Fruit fly (Drosophila melanogaster) whole organism, embryonic: Measurements from ENCODE around the gene Cad88C.

Experiments
- Bteb2 ChIP-seq: fragments of 200-800 bp; sonication (Bioruptor generic); optimal IDR thresholded peaks from 2 replicates; lab custom pipeline; 2016; ENCODE audit warnings: missing biosample characterization, missing genetic modification characterization
- CG10654 ChIP-seq: fragments of 200-800 bp; sonication (Bioruptor generic); optimal IDR thresholded peaks from 2 replicates; lab custom pipeline; 2016; ENCODE audit warnings: missing biosample characterization, missing genetic modification characterization
- CG11456 ChIP-seq: fragments of 200-800 bp; sonication (Bioruptor generic); IDR thresholded peaks from 3 replicates; pipeline ENCODE4 v1.3.6; 2022; ENCODE audit warnings: missing biosample characterization, missing genetic modification characterization
- CG12155 ChIP-seq: fragments of 200-800 bp; sonication (Bioruptor generic); optimal IDR thresholded peaks from 3 replicates; lab custom pipeline; 2016; ENCODE audit warnings: missing biosample characterization, missing genetic modification characterization
- CG13775 ChIP-seq: fragments of 200-800 bp; sonication (Bioruptor generic); optimal IDR thresholded peaks from 3 replicates; lab custom pipeline; 2017; ENCODE audit warnings: missing biosample characterization, mild to moderate bottlenecking, missing genetic modification characterization
- CG14710 ChIP-seq: fragments of 200-800 bp; sonication (Bioruptor generic); optimal IDR thresholded peaks from 3 replicates; lab custom pipeline; 2019; ENCODE audit warnings: missing biosample characterization, mild to moderate bottlenecking, missing genetic modification characterization, moderate library complexity
- CG14965 ChIP-seq: fragments of 200-800 bp; sonication (Bioruptor generic); optimal IDR thresholded peaks from 2 replicates; lab custom pipeline; 2016; ENCODE audit warnings: missing biosample characterization, missing genetic modification characterization, borderline replicate concordance
- CG1529 ChIP-seq: fragments of 200-800 bp; sonication (Bioruptor generic); optimal IDR thresholded peaks from 3 replicates; lab custom pipeline; 2018; ENCODE audit warnings: missing biosample characterization, missing genetic modification characterization
- CG15601 ChIP-seq: fragments of 200-800 bp; sonication (Bioruptor generic); optimal IDR thresholded peaks from 3 replicates; lab custom pipeline; 2019; ENCODE audit warnings: missing biosample characterization, mild to moderate bottlenecking, missing genetic modification characterization, moderate library complexity
- CG1602 ChIP-seq: fragments of 200-800 bp; sonication (Bioruptor generic); optimal IDR thresholded peaks from 3 replicates; lab custom pipeline; 2016; ENCODE audit warnings: missing biosample characterization, missing genetic modification characterization
- CG16863 ChIP-seq: fragments of 200-800 bp; sonication (Bioruptor generic); optimal IDR thresholded peaks from 3 replicates; lab custom pipeline; 2016; ENCODE audit warnings: missing biosample characterization, missing genetic modification characterization
- CG18262 ChIP-seq: fragments of 200-800 bp; optimal IDR thresholded peaks from 3 replicates; lab custom pipeline; 2019; ENCODE audit warnings: missing biosample characterization, mild to moderate bottlenecking, missing genetic modification characterization, moderate library complexity
- CG1832 ChIP-seq: fragments of 200-800 bp; sonication (Bioruptor generic); optimal IDR thresholded peaks from 2 replicates; lab custom pipeline; 2017; ENCODE audit warnings: missing biosample characterization, mild to moderate bottlenecking, missing genetic modification characterization, inconsistent platforms
- CG32772 ChIP-seq: fragments of 200-800 bp; sonication (Bioruptor generic); IDR thresholded peaks from 2 replicates; pipeline ENCODE4 v1.3.6; 2022; ENCODE audit warnings: missing biosample characterization, missing genetic modification characterization
- CG4854 ChIP-seq: fragments of 200-800 bp; sonication (Bioruptor generic); optimal IDR thresholded peaks from 2 replicates; lab custom pipeline; 2016; ENCODE audit warnings: missing biosample characterization, missing genetic modification characterization, inconsistent platforms
- CG8359 ChIP-seq: fragments of 200-800 bp; sonication (Bioruptor generic); optimal IDR thresholded peaks from 2 replicates; lab custom pipeline; 2017; ENCODE audit warnings: missing biosample characterization, mild to moderate bottlenecking, missing genetic modification characterization, borderline replicate concordance
- CG8924 ChIP-seq: fragments of 200-800 bp; optimal IDR thresholded peaks from 3 replicates; lab custom pipeline; 2019; ENCODE audit warnings: missing biosample characterization, mild to moderate bottlenecking, missing genetic modification characterization, moderate library complexity
- CG9817 ChIP-seq: fragments of 200-800 bp; sonication (Bioruptor generic); optimal IDR thresholded peaks from 2 replicates; lab custom pipeline; 2018; ENCODE audit warnings: missing biosample characterization, mild to moderate bottlenecking, missing genetic modification characterization, moderate library complexity
- CTCF ChIP-seq: fragments of 200-800 bp; sonication (Bioruptor generic); optimal IDR thresholded peaks from 2 replicates; lab custom pipeline; 2017; ENCODE audit warnings: missing biosample characterization, mild to moderate bottlenecking, missing genetic modification characterization, moderate library complexity
- CoRest ChIP-seq: fragments of 200-800 bp; sonication (Bioruptor generic); optimal IDR thresholded peaks from 3 replicates; lab custom pipeline; 2018; ENCODE audit warnings: missing biosample characterization, mild to moderate bottlenecking, missing genetic modification characterization, moderate library complexity
- Doc2 ChIP-seq: fragments of 200-800 bp; sonication (Bioruptor generic); IDR thresholded peaks from 2 replicates; pipeline ENCODE4 v1.3.6; 2022; ENCODE audit warnings: missing biosample characterization, missing genetic modification characterization
- Drgx ChIP-seq: fragments of 200-800 bp; sonication (Bioruptor generic); IDR thresholded peaks from 2 replicates; pipeline ENCODE4 v1.3.6; 2022; ENCODE audit warnings: missing biosample characterization, missing genetic modification characterization
- E2f2 ChIP-seq: fragments of 200-800 bp; sonication (Bioruptor generic); IDR thresholded peaks from 2 replicates; pipeline ENCODE4 v1.3.6; 2022; ENCODE audit warnings: missing biosample characterization, missing genetic modification characterization
- Fer1 ChIP-seq: fragments of 200-800 bp; sonication (Bioruptor generic); optimal IDR thresholded peaks from 2 replicates; lab custom pipeline; 2017; ENCODE audit warnings: missing biosample characterization, mild to moderate bottlenecking, missing genetic modification characterization
- HLHmδ ChIP-seq: fragments of 200-800 bp; sonication (Bioruptor generic); optimal IDR thresholded peaks from 2 replicates; lab custom pipeline; 2018; ENCODE audit warnings: missing biosample characterization, mild to moderate bottlenecking, missing genetic modification characterization, moderate library complexity
- Hr51 ChIP-seq, 2 experiments: fragments of 200-800 bp; sonication (Bioruptor generic); optimal IDR thresholded peaks; 2 replicates in 1 of 2; 3 replicates in 1 of 2; lab custom pipeline; 2016 to 2018; ENCODE audit warnings: missing biosample characterization in 2 of 2, missing genetic modification characterization in 2 of 2, mild to moderate bottlenecking in 1 of 2, moderate library complexity in 1 of 2
- Nf-YB ChIP-seq: fragments of 200-800 bp; sonication (Bioruptor generic); optimal IDR thresholded peaks from 3 replicates; lab custom pipeline; 2019; ENCODE audit warnings: missing biosample characterization, mild to moderate bottlenecking, missing genetic modification characterization, moderate library complexity
- Pdp1 ChIP-seq, 2 experiments: fragments of 200-800 bp; sonication (Bioruptor generic); optimal IDR thresholded peaks; 3 replicates each; lab custom pipeline; 2016; ENCODE audit warnings: missing biosample characterization in 2 of 2, missing genetic modification characterization in 2 of 2, mild to moderate bottlenecking in 1 of 2, moderate library complexity in 1 of 2
- Sox100B ChIP-seq: fragments of 200-800 bp; sonication (Bioruptor generic); optimal IDR thresholded peaks from 3 replicates; lab custom pipeline; 2018; ENCODE audit warnings: missing biosample characterization, mild to moderate bottlenecking, missing genetic modification characterization
- Spps ChIP-seq: fragments of 200-800 bp; sonication (Bioruptor generic); optimal IDR thresholded peaks from 2 replicates; lab custom pipeline; 2018; ENCODE audit warnings: missing biosample characterization, mild to moderate bottlenecking, missing genetic modification characterization
- Vsx1 ChIP-seq: fragments of 200-800 bp; sonication (Bioruptor generic); optimal IDR thresholded peaks from 2 replicates; lab custom pipeline; 2017; ENCODE audit warnings: missing biosample characterization, mild to moderate bottlenecking, missing genetic modification characterization, missing genetic modification reagents
- ara ChIP-seq: fragments of 200-800 bp; sonication (Bioruptor generic); IDR thresholded peaks from 2 replicates; pipeline ENCODE4 v1.3.6; 2022; ENCODE audit warnings: missing biosample characterization, missing genetic modification characterization
- ase ChIP-seq: fragments of 200-800 bp; sonication (Bioruptor generic); IDR thresholded peaks from 3 replicates; pipeline ENCODE4 v1.3.6; 2022; ENCODE audit warnings: missing biosample characterization, missing genetic modification characterization
- bab2 ChIP-seq: fragments of 200-800 bp; sonication (Bioruptor generic); optimal IDR thresholded peaks from 2 replicates; lab custom pipeline; 2016; ENCODE audit warnings: missing biosample characterization, missing genetic modification characterization
- bowl ChIP-seq: fragments of 200-800 bp; sonication (Bioruptor generic); IDR thresholded peaks from 2 replicates; pipeline ENCODE4 v1.3.6; 2022; ENCODE audit warnings: missing biosample characterization, missing genetic modification characterization
- ci ChIP-seq: fragments of 200-800 bp; sonication (Bioruptor generic); IDR thresholded peaks from 3 replicates; pipeline ENCODE4 v1.3.6; 2022; ENCODE audit warnings: missing biosample characterization, missing genetic modification characterization
- dmrt11E ChIP-seq: fragments of 200-800 bp; sonication (Bioruptor generic); optimal IDR thresholded peaks from 3 replicates; lab custom pipeline; 2018; ENCODE audit warnings: missing biosample characterization, mild to moderate bottlenecking, missing genetic modification characterization, moderate library complexity
- dpn ChIP-seq, 2 experiments: fragments of 200-800 bp; sonication (Bioruptor generic); optimal IDR thresholded peaks; 3 replicates each; lab custom pipeline; 2016; ENCODE audit warnings: missing biosample characterization in 2 of 2, missing genetic modification characterization in 2 of 2
- gsb-n ChIP-seq: fragments of 200-800 bp; sonication (Bioruptor generic); optimal IDR thresholded peaks from 3 replicates; lab custom pipeline; 2018; ENCODE audit warnings: missing biosample characterization, mild to moderate bottlenecking, missing genetic modification characterization
- jumu ChIP-seq: fragments of 200-800 bp; sonication (Bioruptor generic); optimal IDR thresholded peaks from 3 replicates; lab custom pipeline; 2016; ENCODE audit warnings: missing biosample characterization, missing genetic modification characterization
- lilli ChIP-seq: fragments of 200-800 bp; sonication (Bioruptor generic); optimal IDR thresholded peaks from 3 replicates; lab custom pipeline; 2016; ENCODE audit warnings: missing biosample characterization, missing genetic modification characterization
- lola ChIP-seq, 3 experiments: fragments of >200 bp in 2 of 3; fragments of 200-800 bp in 1 of 3; sonication (Bioruptor generic) in 1 of 3; optimal IDR thresholded peaks; 2 replicates each; lab custom pipeline; 2017 to 2019; ENCODE audit warnings: missing biosample characterization in 3 of 3, missing genetic modification characterization in 3 of 3, mild to moderate bottlenecking in 1 of 3, moderate library complexity in 1 of 3
- nom ChIP-seq: fragments of 200-800 bp; sonication (Bioruptor generic); optimal IDR thresholded peaks from 2 replicates; lab custom pipeline; 2017; ENCODE audit warnings: missing biosample characterization, missing genetic modification characterization, mild to moderate bottlenecking, moderate library complexity, missing genetic modification reagents
- oc ChIP-seq: fragments of 200-800 bp; sonication (Bioruptor generic); optimal IDR thresholded peaks from 2 replicates; lab custom pipeline; 2018; ENCODE audit warnings: missing biosample characterization, mild to moderate bottlenecking, missing genetic modification characterization, moderate library complexity
- row ChIP-seq: fragments of 200-800 bp; sonication (Bioruptor generic); IDR thresholded peaks from 3 replicates; pipeline ENCODE4 v1.3.6; 2022; ENCODE audit warnings: missing biosample characterization, missing genetic modification characterization
- sc ChIP-seq, 3 experiments: fragments of >200 bp in 2 of 3; fragments of 200-800 bp in 1 of 3; sonication (Bioruptor generic) in 1 of 3; optimal IDR thresholded peaks; 2 replicates in 2 of 3; 3 replicates in 1 of 3; lab custom pipeline; 2017; ENCODE audit warnings: mild to moderate bottlenecking in 1 of 3, missing biosample characterization in 1 of 3, missing genetic modification characterization in 1 of 3, missing genetic modification reagents in 1 of 3
- sens ChIP-seq: fragments of 200-800 bp; sonication (Bioruptor generic); peaks from one replicate; lab custom pipeline; 2016; ENCODE audit warnings: missing biosample characterization, missing genetic modification characterization
- sim ChIP-seq: fragments of 200-800 bp; sonication (Bioruptor generic); IDR thresholded peaks from 2 replicates; pipeline ENCODE4 v1.3.6; 2022; ENCODE audit warnings: missing biosample characterization, missing genetic modification characterization
- zfh1 ChIP-seq: fragments of 200-800 bp; sonication (Bioruptor generic); IDR thresholded peaks from 3 replicates; pipeline ENCODE4 v1.3.6; 2022; ENCODE audit warnings: missing biosample characterization, missing genetic modification characterization

Gene Cad88C

DNA sequence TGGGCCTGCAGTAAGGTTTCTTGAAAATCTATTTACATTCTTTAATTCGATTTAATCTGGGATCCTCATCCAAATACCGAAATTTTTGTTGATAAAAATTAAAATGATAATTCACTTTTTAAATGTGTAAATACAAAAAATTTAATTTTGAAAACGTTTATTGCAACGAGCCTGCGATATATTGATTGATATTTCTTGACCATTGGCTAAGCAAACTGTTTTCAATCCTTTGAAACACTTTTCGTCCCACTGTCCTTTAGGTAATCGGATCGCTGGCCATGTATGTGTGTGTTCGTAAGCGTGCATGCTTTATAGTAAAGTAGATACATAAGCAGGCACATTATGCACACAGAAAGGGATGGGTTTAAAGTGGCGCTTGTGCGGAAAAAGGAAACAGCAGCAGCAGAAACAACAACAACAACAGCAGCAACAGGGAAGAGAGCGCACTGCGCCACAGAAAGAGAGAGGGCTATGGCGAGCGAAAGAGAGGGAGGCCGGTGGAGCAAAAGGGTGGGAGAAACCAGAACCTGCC is 6.1 kb upstream of the Cad88C start (continued):
- peak; percentile 32 for TF ChIP-seq CG14710 (tag; lab: Kevin White, UChicago)
- peak; percentile 7 to 41 for TF ChIP-seq dpn (GFP tag; optimal IDR thresholded peaks at IDR 0.05; lab: Kevin White, UChicago)
- peak; percentile 4 for TF ChIP-seq CG12155 (GFP tag; lab: Kevin White, UChicago)
- TF ChIP-seq jumu (GFP tag; lab: Kevin White, UChicago), result peak; percentile 15
- TF ChIP-seq CG9817, result no peak
- TF ChIP-seq ci (GFP tag; lab: Robert Waterston, UW), result 0 out of 3 replicates have a peak, but pooled peaks have one; percentile 24
- TF ChIP-seq Drgx, result peak; percentile 80
- peak; percentile 36; the same call in 1 of the 3 replicates for TF ChIP-seq ase (GFP tag; lab: Robert Waterston, UW)
- TF ChIP-seq CG1602 (GFP tag; lab: Kevin White, UChicago), result peak; percentile 64
- TF ChIP-seq Bteb2 (GFP tag; lab: Kevin White, UChicago), result no peak
- TF ChIP-seq zfh1 (GFP tag; lab: Robert Waterston, UW), result peak; percentile 55; the same call in 2 of the 3 replicates
- TF ChIP-seq gsb-n, result peak; percentile 74
- peak; percentile 19 for TF ChIP-seq CG16863 (GFP tag; lab: Kevin White, UChicago)
- no peak for TF ChIP-seq CTCF
- peak; percentile 97 for TF ChIP-seq sens
- TF ChIP-seq sc (optimal IDR thresholded peaks at IDR 0.05; lab: Kevin White, UChicago), result no peak
- TF ChIP-seq sc (GFP tag; optimal IDR thresholded peaks at IDR 0.05; lab: Kevin White, UChicago), result peak; percentile 53
- TF ChIP-seq Pdp1 (GFP tag; optimal IDR thresholded peaks at IDR 0.05; lab: Kevin White, UChicago), result peak; percentile 54 to 69
- no peak for TF ChIP-seq Doc2 (GFP tag; lab: Robert Waterston, UW)
- TF ChIP-seq dmrt11E (tag; lab: Kevin White, UChicago), result peak; percentile 90
- TF ChIP-seq CG8359 (GFP tag; lab: Kevin White, UChicago), result no peak
- peak; percentile 3 for TF ChIP-seq oc (tag; lab: Kevin White, UChicago)
- TF ChIP-seq bowl (GFP tag; lab: Robert Waterston, UW), result no peak
- peak; percentile 47 for TF ChIP-seq CoRest
- peak in 1 of 3 experiments; percentile 83 for TF ChIP-seq lola (GFP tag; optimal IDR thresholded peaks at IDR 0.05; lab: Kevin White, UChicago)
- TF ChIP-seq CG1529, result peak; percentile 45
- peak; percentile 13 for TF ChIP-seq Sox100B (GFP tag; lab: Kevin White, UChicago)
- TF ChIP-seq CG13775, result peak; percentile 63
- peak; percentile 38 for TF ChIP-seq CG8924 (tag; lab: Kevin White, UChicago)
- TF ChIP-seq CG11456 (GFP tag; lab: Robert Waterston, UW), result no peak
- 0 out of 2 replicates have a peak, but pooled peaks have one; percentile 8 for TF ChIP-seq sim (GFP tag; lab: Robert Waterston, UW)
- TF ChIP-seq nom, result peak; percentile 65
- TF ChIP-seq Spps (tag; lab: Kevin White, UChicago), result peak; percentile 23
- peak; percentile 20 for TF ChIP-seq bab2 (GFP tag; lab: Kevin White, UChicago)
- TF ChIP-seq CG14965 (GFP tag; lab: Kevin White, UChicago), result no peak
- peak; percentile 84 for TF ChIP-seq CG18262 (tag; lab: Kevin White, UChicago)
- peak; percentile 51 for TF ChIP-seq lilli (GFP tag; lab: Kevin White, UChicago)
- no peak for TF ChIP-seq CG15601 (tag; lab: Kevin White, UChicago)
- peak; percentile 12 for TF ChIP-seq HLHmδ (GFP tag; lab: Kevin White, UChicago)
- TF ChIP-seq CG10654 (GFP tag; lab: Kevin White, UChicago), result peak; percentile 13
- 0 out of 2 replicates have a peak, but pooled peaks have one; percentile 25 for TF ChIP-seq CG32772 (GFP tag; lab: Robert Waterston, UW)
- peak; percentile 35 for TF ChIP-seq Nf-YB
- TF ChIP-seq Fer1 (GFP tag; lab: Kevin White, UChicago), result no peak
- TF ChIP-seq row (GFP tag; lab: Robert Waterston, UW), result peak; percentile 73
- peak; percentile 82 for TF ChIP-seq CG1832 (GFP tag; lab: Kevin White, UChicago)
- peak; percentile 15 for TF ChIP-seq Vsx1 (GFP tag; lab: Kevin White, UChicago)
- peak; percentile 42; the same call in 1 of the 2 replicates for TF ChIP-seq ara
- peak in 1 of 2 experiments; percentile 12 for TF ChIP-seq Hr51 (GFP tag; optimal IDR thresholded peaks at IDR 0.05; lab: Kevin White, UChicago)
- peak; percentile 5 for TF ChIP-seq CG4854
- peak; percentile 29; the same call in 1 of the 2 replicates for TF ChIP-seq E2f2
